Worm (Caenorhabditis elegans): ENCODE measurements around the gene lsm-1.

Gene lsm-1

ce11 chrII:11161675-11162074, 34.9 kb downstream of the lsm-1 start:
- TF ChIP-seq ceh-43 (GFP tag; optimal IDR thresholded peaks at IDR 0.05) (no peak), nhr-237 (tag; optimal IDR thresholded peaks at IDR 0.05) (no peak), ces-1 (GFP tag; optimal IDR thresholded peaks at IDR 0.05) (no peak), lsy-2 (tag; optimal IDR thresholded peaks at IDR 0.05) (no peak), nhr-28 (tag; optimal IDR thresholded peaks at IDR 0.05) (no peak), ceh-83 (GFP tag; optimal IDR thresholded peaks at IDR 0.05) (no peak), lin-13 (tag; optimal IDR thresholded peaks at IDR 0.05) (no peak), mls-2 (tag; optimal IDR thresholded peaks at IDR 0.05) (no peak), M03D4.4 (tag; optimal IDR thresholded peaks at IDR 0.05) (no peak), unc-62 (GFP tag; optimal IDR thresholded peaks at IDR 0.05) (no peak), snpc-4 (tag; optimal IDR thresholded peaks at IDR 0.05) (no peak), drap-1 (GFP tag; optimal IDR thresholded peaks at IDR 0.05) (no peak), sptf-1 (tag; optimal IDR thresholded peaks at IDR 0.05) (no peak)

- TF ChIP-seq mls-2 (tag; optimal IDR thresholded peaks at IDR 0.05), result no peak
- TF ChIP-seq unc-39 (tag; optimal IDR thresholded peaks at IDR 0.05), result no peak
- TF ChIP-seq zip-8 (tag; optimal IDR thresholded peaks at IDR 0.05), result no peak
- no peak for TF ChIP-seq unc-62 (GFP tag; optimal IDR thresholded peaks at IDR 0.05)
- TF ChIP-seq nhr-28 (tag; optimal IDR thresholded peaks at IDR 0.05), result no peak
- TF ChIP-seq ceh-39 (tag; optimal IDR thresholded peaks at IDR 0.05), result no peak
- TF ChIP-seq ceh-83 (GFP tag; optimal IDR thresholded peaks at IDR 0.05), result no peak
- TF ChIP-seq ham-2 (GFP tag; optimal IDR thresholded peaks at IDR 0.05), result no peak
- no peak for TF ChIP-seq cnd-1 (tag; optimal IDR thresholded peaks at IDR 0.05)
These were observed 35.6 kb downstream of the lsm-1 start, which contains the start of gene ptr-13 for ce11 chrII:11162390-11162789. Gene ptr-13 (minus strand): TSS chrII:11162481.

- TF ChIP-seq sem-2 (GFP tag; optimal IDR thresholded peaks at IDR 0.05) (no peak), unc-120 (tag; optimal IDR thresholded peaks at IDR 0.05; ENCODE audit: poor library complexity, severe bottlenecking) (no peak), lin-13 (tag; optimal IDR thresholded peaks at IDR 0.05) (no peak), nhr-28 (tag; optimal IDR thresholded peaks at IDR 0.05) (no peak), M03D4.4 (tag; optimal IDR thresholded peaks at IDR 0.05) (no peak), bed-3 (GFP tag; optimal IDR thresholded peaks at IDR 0.05) (no peak), elt-1 (tag; optimal IDR thresholded peaks at IDR 0.05; ENCODE audit: borderline replicate concordance, insufficient read depth) (no peak), mab-5 (tag; optimal IDR thresholded peaks at IDR 0.05) (no peak), nhr-12 (tag; optimal IDR thresholded peaks at IDR 0.05) (no peak), nhr-76 (tag; optimal IDR thresholded peaks at IDR 0.05) (no peak), ztf-11 (tag; optimal IDR thresholded peaks at IDR 0.05) (no peak), snpc-4 (tag; optimal IDR thresholded peaks at IDR 0.05) (no peak), ceh-39 (tag; optimal IDR thresholded peaks at IDR 0.05) (no peak), unc-62 (GFP tag; optimal IDR thresholded peaks at IDR 0.05) (no peak), pha-4 (tag; optimal IDR thresholded peaks at IDR 0.05) (no peak), ham-2 (GFP tag; optimal IDR thresholded peaks at IDR 0.05) (no peak), lsy-2 (tag; optimal IDR thresholded peaks at IDR 0.05) (no peak), zip-8 (tag; optimal IDR thresholded peaks at IDR 0.05) (no peak)
These were observed 36.5 kb downstream of the lsm-1 start for ce11 chrII:11163291-11163690.

ce11 chrII:11166414-11166813, 39.7 kb downstream of the lsm-1 start:
- TF ChIP-seq sptf-1 (tag; optimal IDR thresholded peaks at IDR 0.05), result peak; percentile 10
- TF ChIP-seq unc-62 (GFP tag; optimal IDR thresholded peaks at IDR 0.05), result no peak
- TF ChIP-seq ces-1 (GFP tag; optimal IDR thresholded peaks at IDR 0.05), result peak; percentile 48

ce11 chrII:11167039-11167438, 40.3 kb downstream of the lsm-1 start:
- no peak for TF ChIP-seq unc-39 (tag; optimal IDR thresholded peaks at IDR 0.05)
- TF ChIP-seq lsy-2 (tag; optimal IDR thresholded peaks at IDR 0.05), result no peak
- no peak for TF ChIP-seq cnd-1 (tag; optimal IDR thresholded peaks at IDR 0.05)
- TF ChIP-seq elt-1 (tag; optimal IDR thresholded peaks at IDR 0.05; ENCODE audit: borderline replicate concordance, insufficient read depth), result no peak
- no peak for TF ChIP-seq ham-2 (GFP tag; optimal IDR thresholded peaks at IDR 0.05)
- no peak for TF ChIP-seq ceh-39 (tag; optimal IDR thresholded peaks at IDR 0.05)
- no peak for TF ChIP-seq flh-1 (GFP tag; optimal IDR thresholded peaks at IDR 0.05)

ce11 chrII:11175347-11175746, 48.6 kb downstream of the lsm-1 start:
- TF ChIP-seq blmp-1 (tag; optimal IDR thresholded peaks at IDR 0.05), result no peak
- TF ChIP-seq ces-1 (GFP tag; optimal IDR thresholded peaks at IDR 0.05), result no peak
- no peak for TF ChIP-seq ceh-43 (GFP tag; optimal IDR thresholded peaks at IDR 0.05)
- TF ChIP-seq zip-8 (tag; optimal IDR thresholded peaks at IDR 0.05), result no peak
- no peak for TF ChIP-seq flh-1 (GFP tag; optimal IDR thresholded peaks at IDR 0.05)
- TF ChIP-seq ceh-83 (GFP tag; optimal IDR thresholded peaks at IDR 0.05), result no peak
- TF ChIP-seq pha-4 (tag; optimal IDR thresholded peaks at IDR 0.05), result no peak
- TF ChIP-seq nhr-237 (tag; optimal IDR thresholded peaks at IDR 0.05), result no peak
- TF ChIP-seq nhr-12 (tag; optimal IDR thresholded peaks at IDR 0.05), result no peak
- no peak for TF ChIP-seq bed-3 (GFP tag; optimal IDR thresholded peaks at IDR 0.05)
- TF ChIP-seq drap-1 (GFP tag; optimal IDR thresholded peaks at IDR 0.05), result no peak
- TF ChIP-seq tbx-8 (GFP tag; optimal IDR thresholded peaks at IDR 0.05), result no peak

Data from whole organism, mixed stage, embryonic.